Worm (Caenorhabditis elegans) whole organism, young adult: ENCODE data around the gene srh-154.

Experiments
- F33H1.4 ChIP-seq: fragments of 200-800 bp; sonication (Bioruptor generic); IDR thresholded peaks from 2 replicates; pipeline ENCODE4 v1.3.6; 2022; ENCODE audit warnings: missing genetic modification reagents, missing genetic modification characterization, missing compliant biosample characterization
- Y67H2A.10 ChIP-seq: fragments of 200-800 bp; sonication (Bioruptor generic); conservative IDR thresholded peaks from 2 replicates; pipeline ENCODE4 v1.3.6; 2022; ENCODE audit warnings: missing genetic modification reagents, missing genetic modification characterization, missing compliant biosample characterization
- nhr-179 ChIP-seq: sonication (generic microtip); optimal IDR thresholded peaks from 2 replicates; lab custom pipeline; 2016; ENCODE audit warnings: mild to moderate bottlenecking, missing genetic modification characterization, missing compliant biosample characterization
- nhr-90 ChIP-seq: sonication (generic microtip); optimal IDR thresholded peaks from 2 replicates; lab custom pipeline; 2016; ENCODE audit warnings: missing genotype, mild to moderate bottlenecking, missing genetic modification characterization, missing compliant biosample characterization
- rec-8 ChIP-seq, 2 experiments: sonication (generic microtip); optimal IDR thresholded peaks; 2 replicates each; lab custom pipeline; 2016; ENCODE audit warnings: mild to moderate bottlenecking in 2 of 2, missing genetic modification characterization in 2 of 2, missing genetic modification reagents in 2 of 2, missing genotype in 2 of 2, missing biosample characterization in 1 of 2, missing compliant biosample characterization in 1 of 2, moderate library complexity in 1 of 2
- sptf-2 ChIP-seq: fragments of 200-800 bp; sonication (Bioruptor generic); optimal IDR thresholded peaks from 2 replicates; lab custom pipeline; 2018; ENCODE audit warnings: mild to moderate bottlenecking, missing genetic modification characterization, missing compliant biosample characterization

DNA sequence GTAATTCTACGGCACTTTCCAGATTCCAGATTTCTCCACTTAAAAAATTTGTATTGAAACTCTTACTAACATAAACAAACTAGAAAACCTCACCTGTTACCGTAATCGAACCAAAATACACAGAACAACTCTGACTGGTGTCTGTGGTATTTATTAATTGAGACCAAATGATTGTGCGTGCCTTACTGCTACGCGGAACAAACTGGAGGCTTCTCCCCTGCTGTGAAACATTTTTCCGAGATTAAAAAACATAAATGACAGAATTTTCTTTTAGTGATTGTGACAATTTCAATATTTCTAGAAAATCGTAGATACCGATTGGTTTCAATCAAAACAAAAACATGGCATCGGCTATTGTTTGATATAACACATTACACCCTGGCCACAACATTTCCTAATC, 10.3 kb downstream of the srh-154 start:
- no peak for TF ChIP-seq nhr-179 (tag; lab: Kevin White, UChicago)
- no peak for TF ChIP-seq rec-8 (tag; optimal IDR thresholded peaks at IDR 0.05; lab: Kevin White, UChicago)
- no peak for TF ChIP-seq Y67H2A.10 (GFP tag; lab: Robert Waterston, UW)
- TF ChIP-seq sptf-2 (GFP tag; lab: Kevin White, UChicago) = no peak
- no peak for TF ChIP-seq nhr-90 (tag; lab: Kevin White, UChicago)
- no peak for TF ChIP-seq F33H1.4 (GFP tag; lab: Robert Waterston, UW)
